Fruit fly (Drosophila melanogaster): ENCODE measurements around the gene CG7131.

DNA sequence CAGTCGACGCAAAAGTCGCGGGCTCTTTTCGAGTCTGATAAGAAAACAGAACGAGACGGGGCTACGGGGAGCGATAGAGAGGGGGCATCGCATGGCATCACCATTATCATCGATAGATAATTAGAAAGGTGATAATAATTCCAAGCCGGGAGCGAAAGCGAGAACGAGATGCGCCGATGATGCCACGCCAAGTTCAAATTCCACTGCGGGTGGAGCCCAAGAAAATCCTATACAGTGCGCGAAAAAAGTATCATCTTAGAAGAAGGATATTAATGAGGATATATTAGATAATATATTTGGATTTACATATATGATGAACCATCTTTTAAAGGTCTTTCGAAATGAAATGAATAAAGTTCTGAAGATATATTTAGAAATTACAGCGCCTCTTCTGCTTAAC, 24.2 kb upstream of the CG7131 start:
- no peak for TF ChIP-seq zf30C (GFP tag; optimal IDR thresholded peaks at IDR 0.05)
- no peak for TF ChIP-seq toy (GFP tag; IDR thresholded peaks at IDR 0.05)
- no peak for TF ChIP-seq CG4617 (GFP tag; optimal IDR thresholded peaks at IDR 0.05; ENCODE audit: borderline replicate concordance)
- TF ChIP-seq disco-r (GFP tag; optimal IDR thresholded peaks at IDR 0.05): no peak
- TF ChIP-seq Dp (GFP tag; optimal IDR thresholded peaks at IDR 0.05): no peak
- TF ChIP-seq CG3847 (GFP tag; IDR thresholded peaks at IDR 0.05): no peak
- TF ChIP-seq Usf (GFP tag; optimal IDR thresholded peaks at IDR 0.05): no peak
- no peak for TF ChIP-seq CkIIα-i1 (GFP tag; IDR thresholded peaks at IDR 0.05)
- no peak for TF ChIP-seq repo (GFP tag; optimal IDR thresholded peaks at IDR 0.05)
- TF ChIP-seq CG18764 (GFP tag; optimal IDR thresholded peaks at IDR 0.05): no peak
- no peak for TF ChIP-seq lilli (GFP tag; optimal IDR thresholded peaks at IDR 0.05)
- TF ChIP-seq dan (GFP tag; IDR thresholded peaks at IDR 0.05): no peak
- TF ChIP-seq yki (optimal IDR thresholded peaks at IDR 0.05): no peak
- TF ChIP-seq C15 (GFP tag; IDR thresholded peaks at IDR 0.05): no peak

Measured in whole organism, embryonic.